Fruit fly (Drosophila melanogaster) whole organism, wandering third instar larva: ENCODE results near the gene CG31391.

Source experiments
- N ChIP-seq: fragments of >200 bp; optimal IDR thresholded peaks from 2 replicates; lab custom pipeline; 2018; ENCODE audit warnings: missing biosample characterization, missing external identifiers, missing genetic modification characterization
- br ChIP-seq: fragments of 200-800 bp; sonication (Bioruptor generic); optimal IDR thresholded peaks from 2 replicates; lab custom pipeline; 2016; ENCODE audit warnings: missing biosample characterization, missing genetic modification characterization
- fru ChIP-seq: fragments of 200-800 bp; sonication (Bioruptor generic); optimal IDR thresholded peaks from 3 replicates; lab custom pipeline; 2016; ENCODE audit warnings: missing biosample characterization, mild to moderate bottlenecking, missing genetic modification characterization
- lola ChIP-seq: fragments of >200 bp; optimal IDR thresholded peaks from 2 replicates; lab custom pipeline; 2017; ENCODE audit warnings: missing biosample characterization, missing genetic modification characterization
- psq ChIP-seq: fragments of 200-800 bp; sonication (Bioruptor generic); optimal IDR thresholded peaks from 3 replicates; lab custom pipeline; 2017; ENCODE audit warnings: missing biosample characterization, mild to moderate bottlenecking, missing genetic modification characterization, moderate library complexity

DNA sequence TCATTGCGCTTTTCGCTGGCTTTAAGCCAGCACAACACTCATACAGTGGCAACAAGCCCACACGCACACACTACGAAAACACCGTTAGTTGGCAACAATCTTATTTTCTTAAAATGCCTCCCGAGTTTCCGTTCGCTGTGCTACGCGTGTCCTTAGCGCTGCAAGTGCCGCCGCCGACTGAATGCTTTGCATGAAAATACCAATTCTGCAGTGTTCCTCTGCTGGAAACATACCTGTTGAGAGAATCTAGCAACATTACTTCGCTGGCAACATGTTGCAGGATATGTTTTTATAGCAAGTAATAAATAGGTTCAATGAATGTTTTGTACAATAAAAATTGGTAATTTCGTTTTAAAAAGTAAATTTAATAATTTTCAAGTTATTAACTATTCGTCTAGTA is 46.2 kb upstream of the CG31391 start, which contains the start of gene TkR86C:
- TF ChIP-seq N (GFP tag; lab: Kevin White, UChicago) (no peak), fru (GFP tag; lab: Kevin White, UChicago) (no peak), br (GFP tag; lab: Kevin White, UChicago) (no peak), lola (GFP tag; lab: Kevin White, UChicago) (no peak), psq (no peak)
